Fruit fly (Drosophila melanogaster) whole organism, embryonic: Measurements from ENCODE around the gene CG18135.

Source experiments
- CG10979 ChIP-seq: fragments of 200-800 bp; sonication (Bioruptor generic); optimal IDR thresholded peaks from 2 replicates; lab custom pipeline; 2018; ENCODE audit warnings: missing biosample characterization, mild to moderate bottlenecking, missing genetic modification characterization, moderate library complexity
- CG12236 ChIP-seq: fragments of 200-800 bp; sonication (Bioruptor generic); optimal IDR thresholded peaks from 2 replicates; lab custom pipeline; 2016; ENCODE audit warnings: missing biosample characterization, missing genetic modification characterization
- CG13123 ChIP-seq: fragments of 200-800 bp; sonication (Bioruptor generic); optimal IDR thresholded peaks from 2 replicates; lab custom pipeline; 2016; ENCODE audit warnings: missing biosample characterization, missing genetic modification characterization
- CG15479 ChIP-seq: fragments of 200-800 bp; sonication (Bioruptor generic); optimal IDR thresholded peaks from 3 replicates; lab custom pipeline; 2019; ENCODE audit warnings: missing biosample characterization, mild to moderate bottlenecking, missing genetic modification characterization, moderate library complexity
- CG17568 ChIP-seq: fragments of 200-800 bp; sonication (Bioruptor generic); optimal IDR thresholded peaks from 2 replicates; lab custom pipeline; 2018; ENCODE audit warnings: missing biosample characterization, mild to moderate bottlenecking, missing genetic modification characterization, moderate library complexity
- CG1832 ChIP-seq: fragments of 200-800 bp; sonication (Bioruptor generic); optimal IDR thresholded peaks from 2 replicates; lab custom pipeline; 2017; ENCODE audit warnings: missing biosample characterization, mild to moderate bottlenecking, missing genetic modification characterization, inconsistent platforms
- CG18476 ChIP-seq: fragments of 200-800 bp; sonication (Bioruptor generic); optimal IDR thresholded peaks from 2 replicates; lab custom pipeline; 2016; ENCODE audit warnings: missing biosample characterization, mild to moderate bottlenecking, missing genetic modification characterization
- CG3838 ChIP-seq: fragments of 200-800 bp; sonication (Bioruptor generic); optimal IDR thresholded peaks from 3 replicates; lab custom pipeline; 2016; ENCODE audit warnings: missing biosample characterization, missing genetic modification characterization
- CG4360 ChIP-seq: fragments of 200-800 bp; sonication (Bioruptor generic); IDR thresholded peaks from 2 replicates; pipeline ENCODE4 v1.3.6; 2022; ENCODE audit warnings: missing biosample characterization, missing genetic modification characterization
- CG4617 ChIP-seq: fragments of 200-800 bp; sonication (Bioruptor generic); optimal IDR thresholded peaks from 3 replicates; lab custom pipeline; 2016; ENCODE audit warnings: missing biosample characterization, missing genetic modification characterization, borderline replicate concordance
- CG5245 ChIP-seq: fragments of 200-800 bp; sonication (Bioruptor generic); optimal IDR thresholded peaks from 3 replicates; lab custom pipeline; 2016; ENCODE audit warnings: missing biosample characterization, missing genetic modification characterization
- CG6813 ChIP-seq: fragments of 200-800 bp; sonication (Bioruptor generic); optimal IDR thresholded peaks from 2 replicates; lab custom pipeline; 2017; ENCODE audit warnings: missing biosample characterization, missing genetic modification characterization, mild to moderate bottlenecking, moderate library complexity, missing genetic modification reagents
- CG7372 ChIP-seq: fragments of 200-800 bp; sonication (Bioruptor generic); IDR thresholded peaks from 2 replicates; pipeline ENCODE4 v1.3.6; 2022; ENCODE audit warnings: missing biosample characterization, missing genetic modification characterization
- CG7745 ChIP-seq: fragments of 200-800 bp; sonication (Bioruptor generic); optimal IDR thresholded peaks from 2 replicates; lab custom pipeline; 2018; ENCODE audit warnings: missing biosample characterization, mild to moderate bottlenecking, missing genetic modification characterization, moderate library complexity
- CG7987 ChIP-seq: fragments of 200-800 bp; sonication (Bioruptor generic); optimal IDR thresholded peaks from 2 replicates; lab custom pipeline; 2018; ENCODE audit warnings: missing biosample characterization, mild to moderate bottlenecking, missing genetic modification characterization, moderate library complexity
- CG9609 ChIP-seq: fragments of 200-800 bp; sonication (Bioruptor generic); optimal IDR thresholded peaks from 3 replicates; lab custom pipeline; 2016; ENCODE audit warnings: missing biosample characterization, missing genetic modification characterization
- Dek ChIP-seq: fragments of 200-800 bp; sonication (Bioruptor generic); optimal IDR thresholded peaks from 3 replicates; lab custom pipeline; 2019; ENCODE audit warnings: missing biosample characterization, mild to moderate bottlenecking, missing genetic modification characterization, moderate library complexity
- Dref ChIP-seq: fragments of 200-800 bp; sonication (Bioruptor generic); IDR thresholded peaks from 2 replicates; pipeline ENCODE4 v1.3.6; 2022; ENCODE audit warnings: missing biosample characterization, missing genetic modification characterization
- E2f1 ChIP-seq: fragments of 200-800 bp; sonication (Bioruptor generic); IDR thresholded peaks from 2 replicates; pipeline ENCODE4 v1.3.6; 2022; ENCODE audit warnings: missing biosample characterization, missing genetic modification characterization
- H2.0 ChIP-seq: fragments of 200-800 bp; sonication (Bioruptor generic); IDR thresholded peaks from 2 replicates; pipeline ENCODE4 v1.3.6; 2022; ENCODE audit warnings: missing biosample characterization, missing genetic modification characterization
- Hsf ChIP-seq: fragments of 200-800 bp; sonication (Bioruptor generic); optimal IDR thresholded peaks from 3 replicates; lab custom pipeline; 2016; ENCODE audit warnings: missing biosample characterization, missing genetic modification characterization
- MESR4 ChIP-seq: fragments of 200-800 bp; sonication (Bioruptor generic); optimal IDR thresholded peaks from 2 replicates; lab custom pipeline; 2018; ENCODE audit warnings: missing biosample characterization, mild to moderate bottlenecking, missing genetic modification characterization, moderate library complexity
- PHDP ChIP-seq: fragments of 200-800 bp; sonication (Bioruptor generic); optimal IDR thresholded peaks from 3 replicates; lab custom pipeline; 2018; ENCODE audit warnings: missing biosample characterization, mild to moderate bottlenecking, missing genetic modification characterization, moderate library complexity
- Scr ChIP-seq: fragments of 200-800 bp; sonication (Bioruptor generic); IDR thresholded peaks from 2 replicates; pipeline ENCODE4 v1.3.6; 2022; ENCODE audit warnings: missing biosample characterization, missing genetic modification characterization; ENCODE audit not compliant: partially characterized antibody
- Side ChIP-seq: fragments of 200-800 bp; sonication (Bioruptor generic); optimal IDR thresholded peaks from 2 replicates; lab custom pipeline; 2016; ENCODE audit warnings: missing biosample characterization, missing genetic modification characterization
- Ssrp ChIP-seq: fragments of 200-800 bp; sonication (Bioruptor generic); optimal IDR thresholded peaks from 2 replicates; lab custom pipeline; 2018; ENCODE audit warnings: missing biosample characterization, mild to moderate bottlenecking, missing genetic modification characterization, moderate library complexity
- Vsx1 ChIP-seq: fragments of 200-800 bp; sonication (Bioruptor generic); optimal IDR thresholded peaks from 2 replicates; lab custom pipeline; 2017; ENCODE audit warnings: missing biosample characterization, mild to moderate bottlenecking, missing genetic modification characterization, missing genetic modification reagents
- abd-A ChIP-seq: fragments of 200-800 bp; sonication (Bioruptor generic); optimal IDR thresholded peaks from 3 replicates; lab custom pipeline; 2019; ENCODE audit warnings: missing biosample characterization, mild to moderate bottlenecking, missing genetic modification characterization, moderate library complexity
- bab2 ChIP-seq: fragments of 200-800 bp; sonication (Bioruptor generic); optimal IDR thresholded peaks from 2 replicates; lab custom pipeline; 2016; ENCODE audit warnings: missing biosample characterization, missing genetic modification characterization
- bigmax ChIP-seq: fragments of 200-800 bp; sonication (Bioruptor generic); optimal IDR thresholded peaks from 2 replicates; lab custom pipeline; 2018; ENCODE audit warnings: missing biosample characterization, mild to moderate bottlenecking, missing genetic modification characterization
- caup ChIP-seq: fragments of 200-800 bp; sonication (Bioruptor generic); optimal IDR thresholded peaks from 3 replicates; lab custom pipeline; 2017; ENCODE audit warnings: missing biosample characterization, mild to moderate bottlenecking, missing genetic modification characterization, moderate library complexity; ENCODE audit not compliant: severe bottlenecking
- danr ChIP-seq: fragments of 200-800 bp; sonication (Bioruptor generic); IDR thresholded peaks from 2 replicates; pipeline ENCODE4 v1.3.6; 2022; ENCODE audit warnings: missing biosample characterization, missing genetic modification characterization
- emc ChIP-seq: fragments of 200-800 bp; sonication (Bioruptor generic); optimal IDR thresholded peaks from 2 replicates; lab custom pipeline; 2016; ENCODE audit warnings: missing biosample characterization, missing genetic modification characterization
- fd64A ChIP-seq: fragments of 200-800 bp; sonication (Bioruptor generic); optimal IDR thresholded peaks from 3 replicates; lab custom pipeline; 2018; ENCODE audit warnings: missing biosample characterization, mild to moderate bottlenecking, missing genetic modification characterization
- ham ChIP-seq: fragments of 200-800 bp; sonication (Bioruptor generic); IDR thresholded peaks from 2 replicates; pipeline ENCODE4 v1.3.6; 2022; ENCODE audit warnings: missing biosample characterization, missing genetic modification characterization
- hb ChIP-seq: fragments of 200-800 bp; sonication (Bioruptor generic); IDR thresholded peaks from 3 replicates; pipeline ENCODE4 v1.3.6; 2022; ENCODE audit warnings: missing biosample characterization, missing genetic modification characterization; ENCODE audit not compliant: partially characterized antibody
- lilli ChIP-seq: fragments of 200-800 bp; sonication (Bioruptor generic); optimal IDR thresholded peaks from 3 replicates; lab custom pipeline; 2016; ENCODE audit warnings: missing biosample characterization, missing genetic modification characterization
- nom ChIP-seq: fragments of 200-800 bp; sonication (Bioruptor generic); optimal IDR thresholded peaks from 2 replicates; lab custom pipeline; 2017; ENCODE audit warnings: missing biosample characterization, missing genetic modification characterization, mild to moderate bottlenecking, moderate library complexity, missing genetic modification reagents
- onecut ChIP-seq: fragments of 200-800 bp; sonication (Bioruptor generic); IDR thresholded peaks from 2 replicates; pipeline ENCODE4 v1.3.6; 2022; ENCODE audit warnings: missing biosample characterization, missing genetic modification characterization
- p53 ChIP-seq: fragments of 200-800 bp; sonication (Bioruptor generic); optimal IDR thresholded peaks from 2 replicates; lab custom pipeline; 2016; ENCODE audit warnings: missing biosample characterization, missing genetic modification characterization
- pfk ChIP-seq: fragments of 200-800 bp; sonication (Bioruptor generic); optimal IDR thresholded peaks from 2 replicates; lab custom pipeline; 2018; ENCODE audit warnings: missing biosample characterization, mild to moderate bottlenecking, missing genetic modification characterization, moderate library complexity
- phol ChIP-seq: fragments of 200-800 bp; sonication (Bioruptor generic); optimal IDR thresholded peaks from 3 replicates; lab custom pipeline; 2018; ENCODE audit warnings: missing biosample characterization, mild to moderate bottlenecking, missing genetic modification characterization, moderate library complexity
- pum ChIP-seq: fragments of 200-800 bp; sonication (Bioruptor generic); optimal IDR thresholded peaks from 2 replicates; lab custom pipeline; 2016; ENCODE audit warnings: missing biosample characterization, missing genetic modification characterization
- shn ChIP-seq: fragments of 200-800 bp; sonication (Bioruptor generic); optimal IDR thresholded peaks from 3 replicates; lab custom pipeline; 2016; ENCODE audit warnings: missing biosample characterization, missing genetic modification characterization
- sima ChIP-seq: fragments of 200-800 bp; sonication (Bioruptor generic); optimal IDR thresholded peaks from 2 replicates; lab custom pipeline; 2016; ENCODE audit warnings: missing biosample characterization, missing genetic modification characterization
- tll ChIP-seq, 2 experiments: fragments of 200-800 bp in 1 of 2; fragments of >200 bp in 1 of 2; sonication (Bioruptor generic) in 1 of 2; optimal IDR thresholded peaks; 2 replicates each; lab custom pipeline; 2017 to 2019; ENCODE audit warnings: missing biosample characterization in 2 of 2, missing genetic modification characterization in 2 of 2, mild to moderate bottlenecking in 1 of 2, moderate library complexity in 1 of 2
- vvl ChIP-seq: fragments of 200-800 bp; sonication (Bioruptor generic); IDR thresholded peaks from 2 replicates; pipeline ENCODE4 v1.3.6; 2022; ENCODE audit warnings: missing biosample characterization, missing genetic modification characterization
- wek ChIP-seq: fragments of 200-800 bp; sonication (Bioruptor generic); optimal IDR thresholded peaks from 3 replicates; lab custom pipeline; 2018; ENCODE audit warnings: missing biosample characterization, mild to moderate bottlenecking, missing genetic modification characterization, moderate library complexity

CG18135 gene

DNA sequence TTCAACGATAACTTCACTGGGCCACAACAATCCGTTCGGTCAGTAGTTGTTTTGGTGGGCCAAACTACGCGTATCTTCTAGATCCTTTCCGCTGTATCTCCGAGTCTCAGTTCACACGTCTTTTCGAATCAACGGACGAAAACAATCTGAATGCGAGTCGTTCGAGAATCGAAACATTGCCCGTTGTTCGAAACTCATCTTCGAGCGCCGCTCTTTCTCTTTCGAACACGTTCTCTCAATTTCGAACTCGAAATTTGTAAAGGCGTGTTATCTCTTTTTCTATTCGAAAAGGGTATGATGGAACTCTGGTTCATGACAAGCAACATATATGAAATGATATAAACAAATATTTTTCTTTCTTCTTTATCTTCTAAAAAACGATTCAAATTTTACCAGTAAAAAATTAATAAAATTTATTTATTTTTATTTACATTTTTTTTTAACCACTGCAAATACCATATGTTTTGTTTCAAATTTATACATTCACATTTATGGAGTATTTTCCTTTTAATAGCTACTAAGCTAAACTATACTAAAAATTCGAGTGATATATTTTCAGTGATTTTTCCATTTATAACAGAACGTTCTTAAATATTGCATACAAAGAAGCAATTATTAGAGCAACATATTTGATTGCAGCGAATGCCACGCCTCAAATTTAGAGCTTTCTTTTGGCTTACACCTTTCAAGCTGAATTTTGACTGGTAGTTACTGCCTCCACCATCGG, 47.4 kb upstream of the CG18135 start, which contains the start of gene nkd (continued):
- TF ChIP-seq CG5245 (GFP tag; lab: Kevin White, UChicago) (peak; percentile 46), CG15479 (GFP tag; lab: Kevin White, UChicago) (no peak), CG3838 (GFP tag; lab: Kevin White, UChicago) (peak; percentile 59), wek (GFP tag; lab: Kevin White, UChicago) (peak; percentile 50), CG1832 (GFP tag; lab: Kevin White, UChicago) (no peak), bigmax (GFP tag; lab: Kevin White, UChicago) (no peak), abd-A (tag; lab: Kevin White, UChicago) (peak; percentile 62), CG4360 (GFP tag; lab: Robert Waterston, UW) (peak; percentile 35; the same call in 1 of the 2 replicates), CG6813 (peak; percentile 83), CG7745 (tag; lab: Kevin White, UChicago) (peak; percentile 55), CG7372 (GFP tag; lab: Robert Waterston, UW) (peak; percentile 86), bab2 (peak; percentile 71), pum (GFP tag; lab: Kevin White, UChicago) (peak; percentile 42), CG13123 (GFP tag; lab: Kevin White, UChicago) (peak; percentile 73), sima (GFP tag; lab: Kevin White, UChicago) (peak; percentile 28), hb (GFP tag; lab: Robert Waterston, UW) (no peak), Scr (GFP tag; lab: Robert Waterston, UW) (peak; percentile 44), CG10979 (tag; lab: Kevin White, UChicago) (peak; percentile 93), p53 (GFP tag; lab: Kevin White, UChicago) (no peak), E2f1 (GFP tag; lab: Robert Waterston, UW) (peak; percentile 93), H2.0 (GFP tag; lab: Robert Waterston, UW) (peak; percentile 92), tll (GFP tag; optimal IDR thresholded peaks at IDR 0.05; lab: Kevin White, UChicago) (no peak), shn (GFP tag; lab: Kevin White, UChicago) (peak; percentile 33), Dref (GFP tag; lab: Robert Waterston, UW) (no peak), CG9609 (GFP tag; lab: Kevin White, UChicago) (peak; percentile 34), MESR4 (GFP tag; lab: Kevin White, UChicago) (peak; percentile 25), Dek (tag; lab: Kevin White, UChicago) (peak; percentile 91), CG17568 (GFP tag; lab: Kevin White, UChicago) (peak; percentile 82), onecut (GFP tag; lab: Robert Waterston, UW) (peak; percentile 90), pfk (GFP tag; lab: Kevin White, UChicago) (no peak), lilli (GFP tag; lab: Kevin White, UChicago) (peak; percentile 90), vvl (GFP tag; lab: Robert Waterston, UW) (peak; percentile 97), danr (peak; percentile 23; the same call in 1 of the 2 replicates), caup (peak; percentile 66), CG7987 (GFP tag; lab: Kevin White, UChicago) (peak; percentile 58), phol (peak; percentile 87), Vsx1 (GFP tag; lab: Kevin White, UChicago) (peak; percentile 36), emc (GFP tag; lab: Kevin White, UChicago) (no peak), Ssrp (tag; lab: Kevin White, UChicago) (peak; percentile 85), ham (GFP tag; lab: Robert Waterston, UW) (no peak; the same call in 1 of the 2 replicates), Hsf (GFP tag; lab: Kevin White, UChicago) (peak; percentile 83), CG12236 (GFP tag; lab: Kevin White, UChicago) (peak; percentile 43), nom (GFP tag; lab: Kevin White, UChicago) (peak; percentile 71), CG18476 (GFP tag; lab: Kevin White, UChicago) (peak; percentile 65), fd64A (GFP tag; lab: Kevin White, UChicago) (peak; percentile 27), PHDP (tag; lab: Kevin White, UChicago) (peak; percentile 94), Side (GFP tag; lab: Kevin White, UChicago) (peak; percentile 41), CG4617 (peak; percentile 53)
